Worm (Caenorhabditis elegans) whole organism, late embryonic: ENCODE results near the gene exo-1.

Experiments used
- C08G9.2 ChIP-seq: sonication (generic microtip); optimal IDR thresholded peaks from 2 replicates; lab custom pipeline; 2016; ENCODE audit warnings: mild to moderate bottlenecking, missing genetic modification characterization, moderate library complexity, missing compliant biosample characterization
- C38D4.7 ChIP-seq: fragments of 200-800 bp; sonication (Bioruptor generic); optimal IDR thresholded peaks from 2 replicates; lab custom pipeline; 2018; ENCODE audit warnings: mild to moderate bottlenecking, missing genetic modification characterization, moderate library complexity, missing compliant biosample characterization
- T23F11.4 ChIP-seq: fragments of 200-800 bp; sonication (Bioruptor generic); optimal IDR thresholded peaks from 2 replicates; lab custom pipeline; 2018; ENCODE audit warnings: mild to moderate bottlenecking, missing genetic modification characterization, missing compliant biosample characterization
- ahr-1 ChIP-seq: sonication (generic microtip); optimal IDR thresholded peaks from 2 replicates; lab custom pipeline; 2016; ENCODE audit warnings: missing genetic modification characterization, missing compliant biosample characterization
- ama-1 ChIP-seq: fragments of 150-350 bp; optimal IDR thresholded peaks from 2 replicates; lab custom pipeline; 2014
- ceh-14 ChIP-seq: sonication (generic microtip); optimal IDR thresholded peaks from 2 replicates; lab custom pipeline; 2016; ENCODE audit warnings: missing genotype, missing genetic modification characterization, missing compliant biosample characterization
- ceh-19 ChIP-seq: fragments of 200-800 bp; sonication (Bioruptor generic); optimal IDR thresholded peaks from 2 replicates; lab custom pipeline; 2018; ENCODE audit warnings: mild to moderate bottlenecking, missing genetic modification characterization, missing compliant biosample characterization
- ceh-22 ChIP-seq: sonication (generic microtip); optimal IDR thresholded peaks from 2 replicates; lab custom pipeline; 2017; ENCODE audit warnings: missing biosample characterization, missing genetic modification characterization
- ceh-24 ChIP-seq: sonication (generic microtip); optimal IDR thresholded peaks from 2 replicates; lab custom pipeline; 2016; ENCODE audit warnings: mild to moderate bottlenecking, missing genetic modification characterization, missing compliant biosample characterization
- ceh-30 ChIP-seq: fragments of 150-350 bp; optimal IDR thresholded peaks from 2 replicates; lab custom pipeline; 2014; ENCODE audit warnings: missing biosample characterization, missing genetic modification characterization
- ceh-31 ChIP-seq: sonication (generic microtip); optimal IDR thresholded peaks from 2 replicates; lab custom pipeline; 2016; ENCODE audit warnings: missing genetic modification characterization, missing compliant biosample characterization
- ceh-48 ChIP-seq: sonication (generic microtip); optimal IDR thresholded peaks from 2 replicates; lab custom pipeline; 2016; ENCODE audit warnings: missing genetic modification characterization, inconsistent platforms, missing compliant biosample characterization
- elt-2 ChIP-seq: sonication (generic microtip); optimal IDR thresholded peaks from 2 replicates; lab custom pipeline; 2016; ENCODE audit warnings: missing genetic modification reagents, missing genetic modification characterization, missing compliant biosample characterization
- elt-4 ChIP-seq: sonication (generic microtip); optimal IDR thresholded peaks from 2 replicates; lab custom pipeline; 2016; ENCODE audit warnings: missing genetic modification characterization, missing compliant biosample characterization
- ets-4 ChIP-seq: sonication (generic microtip); optimal IDR thresholded peaks from 2 replicates; lab custom pipeline; 2016; ENCODE audit warnings: missing genetic modification characterization, missing compliant biosample characterization
- eyg-1 ChIP-seq: sonication (generic microtip); optimal IDR thresholded peaks from 2 replicates; lab custom pipeline; 2016; ENCODE audit warnings: missing genotype, missing genetic modification characterization, missing compliant biosample characterization
- fax-1 ChIP-seq: sonication (generic microtip); optimal IDR thresholded peaks from 2 replicates; lab custom pipeline; 2016; ENCODE audit warnings: missing genotype, missing genetic modification characterization, missing compliant biosample characterization
- fkh-6 ChIP-seq: sonication (generic microtip); optimal IDR thresholded peaks from 2 replicates; lab custom pipeline; 2016; ENCODE audit warnings: missing genetic modification characterization, missing compliant biosample characterization
- gmeb-2 ChIP-seq: sonication (generic microtip); optimal IDR thresholded peaks from 2 replicates; lab custom pipeline; 2016; ENCODE audit warnings: missing genetic modification characterization, inconsistent platforms, missing compliant biosample characterization
- hlh-30 ChIP-seq: sonication (generic microtip); optimal IDR thresholded peaks from 2 replicates; lab custom pipeline; 2017; ENCODE audit warnings: antibody characterized with exemption, missing genetic modification characterization, missing compliant biosample characterization; ENCODE audit not compliant: insufficient read depth
- hlh-6 ChIP-seq: sonication (generic microtip); optimal IDR thresholded peaks from 2 replicates; lab custom pipeline; 2016; ENCODE audit warnings: missing genotype, missing genetic modification characterization, missing compliant biosample characterization
- lim-6 ChIP-seq: sonication (generic microtip); optimal IDR thresholded peaks from 2 replicates; lab custom pipeline; 2016; ENCODE audit warnings: missing genetic modification characterization, missing compliant biosample characterization
- lin-11 ChIP-seq: fragments of 200-800 bp; sonication (Bioruptor generic); optimal IDR thresholded peaks from 2 replicates; lab custom pipeline; 2018; ENCODE audit warnings: mild to moderate bottlenecking, missing genetic modification characterization, missing compliant biosample characterization
- madf-2 ChIP-seq: sonication (generic microtip); optimal IDR thresholded peaks from 2 replicates; lab custom pipeline; 2017; ENCODE audit warnings: missing genetic modification characterization, missing compliant biosample characterization
- nfya-1 ChIP-seq: sonication (generic microtip); optimal IDR thresholded peaks from 2 replicates; lab custom pipeline; 2017; ENCODE audit warnings: missing genetic modification characterization, mild to moderate bottlenecking, missing compliant biosample characterization, antibody characterized with exemption, moderate library complexity
- nhr-11 ChIP-seq: fragments of 150-350 bp; optimal IDR thresholded peaks from 2 replicates; lab custom pipeline; 2014; ENCODE audit warnings: missing biosample characterization, missing genetic modification characterization
- odd-2 ChIP-seq: sonication (generic microtip); optimal IDR thresholded peaks from 2 replicates; lab custom pipeline; 2017; ENCODE audit warnings: antibody characterized with exemption, mild to moderate bottlenecking, missing genetic modification characterization, missing compliant biosample characterization
- pag-3 ChIP-seq: sonication (generic microtip); optimal IDR thresholded peaks from 2 replicates; lab custom pipeline; 2016; ENCODE audit warnings: missing compliant biosample characterization, missing genetic modification characterization, borderline replicate concordance
- pha-2 ChIP-seq: sonication (generic microtip); optimal IDR thresholded peaks from 2 replicates; lab custom pipeline; 2017; ENCODE audit warnings: mild to moderate bottlenecking, missing genetic modification characterization, missing compliant biosample characterization
- pha-4 ChIP-seq: fragments of 150-350 bp; optimal IDR thresholded peaks from 2 replicates; lab custom pipeline; 2018; ENCODE audit warnings: missing biosample characterization, missing genetic modification reagents, missing genetic modification characterization
- pqm-1 ChIP-seq: sonication (generic microtip); optimal IDR thresholded peaks from 2 replicates; lab custom pipeline; 2016; ENCODE audit warnings: missing genetic modification characterization, missing compliant biosample characterization
- rnt-1 ChIP-seq: sonication (generic microtip); optimal IDR thresholded peaks from 2 replicates; lab custom pipeline; 2016; ENCODE audit warnings: missing genetic modification characterization, missing compliant biosample characterization
- sdc-2 ChIP-seq: sonication (generic microtip); optimal IDR thresholded peaks from 2 replicates; lab custom pipeline; 2016; ENCODE audit warnings: missing genotype, missing genetic modification characterization, missing compliant biosample characterization
- sox-2 ChIP-seq: fragments of 200-800 bp; sonication (Bioruptor generic); IDR thresholded peaks from 2 replicates; pipeline ENCODE4 v1.3.6; 2022; ENCODE audit warnings: missing genetic modification reagents, missing genetic modification characterization, missing compliant biosample characterization
- sox-4 ChIP-seq: sonication (generic microtip); optimal IDR thresholded peaks from 2 replicates; lab custom pipeline; 2017; ENCODE audit warnings: mild to moderate bottlenecking, missing genetic modification characterization, inconsistent platforms, missing compliant biosample characterization
- tbx-2 ChIP-seq: sonication (generic microtip); optimal IDR thresholded peaks from 2 replicates; lab custom pipeline; 2016; ENCODE audit warnings: missing genetic modification characterization, missing compliant biosample characterization
- tbx-7 ChIP-seq: sonication (generic microtip); optimal IDR thresholded peaks from 2 replicates; lab custom pipeline; 2016; ENCODE audit warnings: missing genotype, missing genetic modification characterization, missing compliant biosample characterization
- unc-42 ChIP-seq: sonication (generic microtip); optimal IDR thresholded peaks from 2 replicates; lab custom pipeline; 2016; ENCODE audit warnings: missing genotype, missing genetic modification characterization, missing compliant biosample characterization
- unc-86 ChIP-seq: sonication (generic microtip); optimal IDR thresholded peaks from 2 replicates; lab custom pipeline; 2016; ENCODE audit warnings: missing genetic modification characterization, missing compliant biosample characterization
- zip-5 ChIP-seq: sonication (generic microtip); optimal IDR thresholded peaks from 2 replicates; lab custom pipeline; 2016; ENCODE audit warnings: missing genetic modification characterization, missing compliant biosample characterization
- ztf-16 ChIP-seq: sonication (generic microtip); optimal IDR thresholded peaks from 2 replicates; lab custom pipeline; 2017; ENCODE audit warnings: missing genetic modification characterization, missing compliant biosample characterization

The exo-1 gene

DNA sequence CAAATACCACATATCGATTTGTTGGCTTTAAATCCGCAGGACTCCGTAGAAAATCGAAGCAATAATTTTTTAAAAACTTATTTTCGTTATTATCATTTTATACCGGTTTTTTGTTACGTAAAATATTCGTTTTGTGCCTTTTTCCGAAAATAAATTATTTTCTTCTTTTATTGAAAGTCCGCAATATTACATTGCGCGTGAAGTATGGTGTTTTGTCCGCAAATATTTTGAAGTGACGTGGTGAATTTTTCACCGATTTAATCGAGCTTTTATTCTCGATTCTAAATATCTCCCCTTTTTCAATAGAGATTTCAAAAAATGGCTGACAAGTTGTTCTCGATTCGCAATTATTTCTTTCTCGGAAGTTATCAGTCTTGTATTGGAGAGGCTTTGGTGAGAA is 2.7 kb downstream of the exo-1 start, which contains the start of gene cope-1:
Gene cope-1, plus strand, starts transcription at position 229 of the 400 bp plus-strand sequence.
- TF ChIP-seq nhr-11 (tag; lab: Kevin White, UChicago) = no peak
- TF ChIP-seq ahr-1 (tag; lab: Kevin White, UChicago) = no peak
- TF ChIP-seq fax-1 (tag; lab: Kevin White, UChicago) = no peak
- no peak for TF ChIP-seq pha-4 (tag; lab: Kevin White, UChicago)
- TF ChIP-seq tbx-2 (tag; lab: Kevin White, UChicago) = no peak
- TF ChIP-seq elt-2 = no peak
- no peak for TF ChIP-seq lim-6 (tag; lab: Kevin White, UChicago)
- no peak for TF ChIP-seq lin-11
- no peak for TF ChIP-seq C38D4.7 (GFP tag; lab: Kevin White, UChicago)
- TF ChIP-seq C08G9.2 (tag; lab: Kevin White, UChicago) = no peak
- TF ChIP-seq odd-2 (tag; lab: Kevin White, UChicago) = no peak
- no peak for TF ChIP-seq hlh-30
- TF ChIP-seq ceh-24 = no peak
- no peak for TF ChIP-seq ceh-48
- TF ChIP-seq tbx-7 (tag; lab: Kevin White, UChicago) = no peak
- no peak for TF ChIP-seq ama-1 (lab: Kevin White, UChicago)
- TF ChIP-seq, all 69 proteins: peak for 0

DNA sequence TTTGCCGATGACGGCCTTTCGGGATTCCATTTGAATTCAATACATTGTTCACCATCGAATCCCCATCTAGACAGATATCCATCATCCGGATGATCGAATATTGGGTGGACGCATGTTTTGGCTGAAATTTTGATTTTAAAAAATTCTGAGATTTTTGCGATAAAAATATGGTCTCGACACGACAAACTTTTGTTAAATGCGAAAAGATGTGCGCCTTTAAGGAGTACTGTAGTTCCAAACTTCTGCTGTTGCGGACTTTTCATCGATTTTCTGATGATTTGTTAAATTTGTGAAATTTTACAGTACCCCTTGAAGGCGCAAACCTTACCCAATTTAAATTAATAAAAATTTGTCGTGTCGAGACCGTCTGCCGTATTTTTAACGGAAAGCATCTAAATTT is 4.5 kb downstream of the exo-1 start:
- TF ChIP-seq T23F11.4 (GFP tag; lab: Kevin White, UChicago) (no peak), nfya-1 (tag; lab: Kevin White, UChicago) (no peak), odd-2 (tag; lab: Kevin White, UChicago) (no peak)
- TF ChIP-seq, all 69 proteins: peak for 0

DNA sequence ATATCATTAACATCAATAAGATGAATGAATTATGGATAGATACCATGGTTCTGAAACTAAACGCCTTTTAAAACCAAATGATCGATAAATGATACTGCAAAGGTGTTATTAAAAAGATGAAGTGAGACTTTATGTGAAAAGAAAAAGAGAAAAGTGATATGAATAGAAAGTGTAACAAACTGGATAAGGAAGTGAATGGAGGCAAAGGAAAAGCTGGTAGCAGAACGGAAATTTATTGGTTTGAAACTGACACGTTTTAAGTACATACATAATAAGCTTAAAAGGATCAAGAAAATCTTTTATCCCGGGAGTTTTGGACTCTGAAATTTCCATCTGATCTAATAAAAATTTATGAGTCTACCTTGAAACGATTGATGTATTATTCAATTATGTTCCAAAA is 6.4 kb downstream of the exo-1 start, which contains the start of gene bli-5:
Gene bli-5, minus strand, starts transcription at position 101 of the 400 bp plus-strand sequence.
- no peak for TF ChIP-seq ceh-48
- TF ChIP-seq sox-4 (tag; lab: Kevin White, UChicago) = no peak
- TF ChIP-seq pha-2 (tag; lab: Kevin White, UChicago) = no peak
- TF ChIP-seq lin-11 = no peak
- TF ChIP-seq tbx-7 (tag; lab: Kevin White, UChicago) = no peak
- no peak for TF ChIP-seq ceh-30 (tag; lab: Kevin White, UChicago)
- TF ChIP-seq C38D4.7 (GFP tag; lab: Kevin White, UChicago) = no peak
- TF ChIP-seq hlh-30 = no peak
- TF ChIP-seq rnt-1 (tag; lab: Kevin White, UChicago) = no peak
- TF ChIP-seq sdc-2 (tag; lab: Kevin White, UChicago) = no peak
- no peak for TF ChIP-seq nfya-1 (tag; lab: Kevin White, UChicago)
- TF ChIP-seq pag-3 (tag; lab: Kevin White, UChicago) = no peak
- no peak for TF ChIP-seq sox-2 (GFP tag; lab: Robert Waterston, UW)
- no peak for TF ChIP-seq ceh-24
- no peak for TF ChIP-seq ceh-14 (tag; lab: Kevin White, UChicago)
- no peak for TF ChIP-seq eyg-1
- no peak for TF ChIP-seq ceh-22
- no peak for TF ChIP-seq elt-2

DNA sequence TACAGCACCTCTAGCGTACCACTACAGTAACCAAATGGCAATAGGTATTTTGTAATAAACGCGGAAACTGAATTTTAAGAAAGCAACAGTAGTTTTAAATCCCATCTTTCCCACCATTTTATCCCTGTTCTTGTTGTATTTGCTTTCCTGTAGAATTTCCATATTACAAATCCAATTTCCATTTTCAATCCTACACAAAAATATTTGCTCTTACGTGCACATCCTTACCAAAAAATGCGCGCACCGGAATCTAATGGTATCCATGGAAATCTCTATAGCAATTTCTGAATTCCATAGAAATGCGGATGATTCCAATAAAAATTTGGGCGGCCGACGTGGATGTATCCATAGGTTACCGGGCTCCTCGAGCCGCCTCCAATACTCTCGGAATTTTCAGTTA is 6.8 kb downstream of the exo-1 start, which contains the start of gene trf-1:
Gene trf-1, plus strand, starts transcription at position 301 of the 400 bp plus-strand sequence.
- TF ChIP-seq ahr-1 (tag; lab: Kevin White, UChicago) (no peak), unc-86 (no peak), zip-5 (tag; lab: Kevin White, UChicago) (no peak), elt-4 (tag; lab: Kevin White, UChicago) (no peak), hlh-6 (no peak), ceh-19 (GFP tag; lab: Kevin White, UChicago) (no peak), gmeb-2 (tag; lab: Kevin White, UChicago) (no peak), elt-2 (no peak), ets-4 (no peak)

DNA sequence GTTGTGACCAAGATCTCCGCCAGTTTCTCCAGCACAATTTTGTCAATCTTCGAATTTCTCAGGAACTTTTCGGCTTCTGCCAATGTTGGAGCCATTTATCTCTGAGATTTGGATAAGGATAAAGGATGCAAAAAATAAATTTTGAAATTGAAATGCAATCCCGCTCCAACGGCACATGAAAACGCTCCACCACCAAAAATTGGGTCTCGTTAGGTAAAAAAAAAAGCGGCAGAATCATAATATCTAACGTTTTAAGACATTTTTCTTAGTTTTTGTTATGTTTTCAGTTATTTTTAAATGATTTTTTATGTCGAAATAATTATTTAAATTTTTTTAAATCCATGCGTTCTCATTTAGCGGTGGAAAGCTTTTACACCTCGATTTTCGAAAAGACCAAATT is 11.1 kb downstream of the exo-1 start, which contains the start of gene F45G2.7:
Gene F45G2.7, minus strand, starts transcription at position 101 of the 400 bp plus-strand sequence.
- TF ChIP-seq tbx-2 (tag; lab: Kevin White, UChicago) (no peak), odd-2 (tag; lab: Kevin White, UChicago) (no peak), unc-42 (tag; lab: Kevin White, UChicago) (no peak), pqm-1 (tag; lab: Kevin White, UChicago) (no peak), ceh-31 (tag; lab: Kevin White, UChicago) (no peak), zip-5 (tag; lab: Kevin White, UChicago) (no peak), rnt-1 (tag; lab: Kevin White, UChicago) (no peak), fkh-6 (no peak), gmeb-2 (tag; lab: Kevin White, UChicago) (no peak), ztf-16 (no peak), madf-2 (tag; lab: Kevin White, UChicago) (no peak), sdc-2 (tag; lab: Kevin White, UChicago) (no peak), elt-4 (tag; lab: Kevin White, UChicago) (no peak)
